Fruit fly (Drosophila melanogaster): ENCODE results near the gene RtGEF.

The RtGEF gene

dm6 chr2L:20326317-20326716 is 23.9 kb upstream of the RtGEF start (continued):
- TF ChIP-seq CG4328 (GFP tag; optimal IDR thresholded peaks at IDR 0.05) (no peak), CG1024 (GFP tag; IDR thresholded peaks at IDR 0.05) (peak; percentile 34; the same call in 1 of the 2 replicates), CG12236 (GFP tag; optimal IDR thresholded peaks at IDR 0.05) (peak; percentile 54), Gsc (GFP tag; IDR thresholded peaks at IDR 0.05) (peak; percentile 74), ro (GFP tag; IDR thresholded peaks at IDR 0.05) (no peak), tup (GFP tag; optimal IDR thresholded peaks at IDR 0.05) (no peak), NK7.1 (GFP tag; optimal IDR thresholded peaks at IDR 0.05) (peak; percentile 64), fd96Cb (tag; optimal IDR thresholded peaks at IDR 0.05) (peak; percentile 80), CG5245 (GFP tag; optimal IDR thresholded peaks at IDR 0.05) (peak; percentile 80), Adf1 (GFP tag; IDR thresholded peaks at IDR 0.05) (no peak), Myb (GFP tag; optimal IDR thresholded peaks at IDR 0.05) (peak; percentile 44), Sin3A (optimal IDR thresholded peaks at IDR 0.05) (no peak), onecut (GFP tag; IDR thresholded peaks at IDR 0.05) (0 out of 2 replicates have a peak, but pooled peaks have one; percentile 6), Oli (tag; optimal IDR thresholded peaks at IDR 0.05) (peak; percentile 64), CG10267 (tag; optimal IDR thresholded peaks at IDR 0.05) (peak; percentile 60), bcd (GFP tag; optimal IDR thresholded peaks at IDR 0.05) (peak; percentile 85), vvl (GFP tag; IDR thresholded peaks at IDR 0.05) (peak; percentile 94), ewg (GFP tag; optimal IDR thresholded peaks at IDR 0.05) (peak; percentile 45), CG18262 (tag; optimal IDR thresholded peaks at IDR 0.05) (peak; percentile 89), unc-4 (GFP tag; IDR thresholded peaks at IDR 0.05; ENCODE audit: partially characterized antibody) (no peak), pum (GFP tag; optimal IDR thresholded peaks at IDR 0.05) (peak; percentile 18), H2.0 (GFP tag; IDR thresholded peaks at IDR 0.05) (peak; percentile 31; the same call in 1 of the 2 replicates), D19A (tag; optimal IDR thresholded peaks at IDR 0.05) (peak; percentile 75), CG15601 (tag; optimal IDR thresholded peaks at IDR 0.05) (peak; percentile 37), Taf1 (GFP tag; IDR thresholded peaks at IDR 0.05) (peak; percentile 67), CG17361 (GFP tag; IDR thresholded peaks at IDR 0.05) (peak; percentile 87), da (GFP tag; optimal IDR thresholded peaks at IDR 0.05) (no peak), Six4 (GFP tag; optimal IDR thresholded peaks at IDR 0.05) (peak; percentile 73), croc (GFP tag; conservative IDR thresholded peaks at IDR 0.05) (peak; percentile 75), bowl (GFP tag; IDR thresholded peaks at IDR 0.05) (no peak), ems (GFP tag; optimal IDR thresholded peaks at IDR 0.05) (peak; percentile 58), CG11560 (tag; IDR thresholded peaks at IDR 0.05) (peak; percentile 50; the same call in 1 of the 3 replicates), fu2 (GFP tag; optimal IDR thresholded peaks at IDR 0.05) (no peak), CG11504 (tag; optimal IDR thresholded peaks at IDR 0.05) (peak; percentile 63), Dll (GFP tag; IDR thresholded peaks at IDR 0.05; ENCODE audit: partially characterized antibody) (no peak), CG6765 (GFP tag; optimal IDR thresholded peaks at IDR 0.05) (peak; percentile 41), sug (tag; optimal IDR thresholded peaks at IDR 0.05) (no peak), gsb (GFP tag; IDR thresholded peaks at IDR 0.05) (peak; percentile 60; the same call in 1 of the 2 replicates), danr (GFP tag; IDR thresholded peaks at IDR 0.05) (peak; percentile 35; the same call in 1 of the 2 replicates), nau (GFP tag; optimal IDR thresholded peaks at IDR 0.05) (peak; percentile 77), shn (GFP tag; optimal IDR thresholded peaks at IDR 0.05) (peak; percentile 68), HLH54F (GFP tag; optimal IDR thresholded peaks at IDR 0.05) (peak; percentile 27), luna (GFP tag; optimal IDR thresholded peaks at IDR 0.05) (no peak), CG10979 (tag; optimal IDR thresholded peaks at IDR 0.05) (peak; percentile 82), CG10274 (GFP tag; optimal IDR thresholded peaks at IDR 0.05) (peak; percentile 58), grau (tag; optimal IDR thresholded peaks at IDR 0.05) (peak; percentile 55), CG9932 (GFP tag; IDR thresholded peaks at IDR 0.05) (peak; percentile 65), CG8281 (tag; optimal IDR thresholded peaks at IDR 0.05) (peak; percentile 32), Sry-δ (GFP tag; optimal IDR thresholded peaks at IDR 0.05) (peak; percentile 46), Med (GFP tag) (peak; percentile 96), Sry-β (GFP tag; optimal IDR thresholded peaks at IDR 0.05) (peak; percentile 22), Lim3 (GFP tag; IDR thresholded peaks at IDR 0.05) (no peak)
